Fruit fly (Drosophila melanogaster) whole organism, embryonic: ENCODE results near the gene Gr64d.
A peak's percentile ranks its signal among the peaks of the same experiment; 100 is the strongest.

Source experiments
- ATbp ChIP-seq: fragments of 200-800 bp; sonication (Bioruptor generic); optimal IDR thresholded peaks from 2 replicates; lab custom pipeline; 2017; ENCODE audit warnings: missing biosample characterization, mild to moderate bottlenecking, missing genetic modification characterization, missing genetic modification reagents
- BEAF-32 ChIP-seq: fragments of 200-800 bp; sonication (Bioruptor generic); optimal IDR thresholded peaks from 3 replicates; lab custom pipeline; 2017; ENCODE audit warnings: missing biosample characterization, missing genetic modification characterization, mild to moderate bottlenecking, moderate library complexity, missing genetic modification reagents
- CG11456 ChIP-seq: fragments of 200-800 bp; sonication (Bioruptor generic); IDR thresholded peaks from 3 replicates; pipeline ENCODE4 v1.3.6; 2022; ENCODE audit warnings: missing biosample characterization, missing genetic modification characterization
- CG12071 ChIP-seq: fragments of 200-800 bp; sonication (Bioruptor generic); optimal IDR thresholded peaks from 3 replicates; lab custom pipeline; 2018; ENCODE audit warnings: missing biosample characterization, mild to moderate bottlenecking, missing genetic modification characterization
- CG12391 ChIP-seq: fragments of 200-800 bp; sonication (Bioruptor generic); optimal IDR thresholded peaks from 3 replicates; lab custom pipeline; 2018; ENCODE audit warnings: missing biosample characterization, mild to moderate bottlenecking, missing genetic modification characterization, moderate library complexity
- CG15269 ChIP-seq: fragments of 200-800 bp; sonication (Bioruptor generic); optimal IDR thresholded peaks from 2 replicates; lab custom pipeline; 2018; ENCODE audit warnings: missing biosample characterization, mild to moderate bottlenecking, missing genetic modification characterization, moderate library complexity
- CG17328 ChIP-seq: fragments of 200-800 bp; sonication (Bioruptor generic); IDR thresholded peaks from 2 replicates; pipeline ENCODE4 v1.3.6; 2022; ENCODE audit warnings: missing biosample characterization, missing genetic modification characterization
- CG17361 ChIP-seq: fragments of 200-800 bp; sonication (Bioruptor generic); IDR thresholded peaks from 3 replicates; pipeline ENCODE4 v1.3.6; 2022; ENCODE audit warnings: missing biosample characterization, missing genetic modification characterization
- CG18011 ChIP-seq: fragments of 200-800 bp; sonication (Bioruptor generic); optimal IDR thresholded peaks from 2 replicates; lab custom pipeline; 2017; ENCODE audit warnings: missing biosample characterization, missing genetic modification characterization, mild to moderate bottlenecking, moderate library complexity, missing genotype
- CG2129 ChIP-seq: fragments of 200-800 bp; sonication (Bioruptor generic); IDR thresholded peaks from 2 replicates; pipeline ENCODE4 v1.3.6; 2022; ENCODE audit warnings: missing biosample characterization, missing genetic modification characterization; ENCODE audit not compliant: partially characterized antibody
- CG2678 ChIP-seq: fragments of 200-800 bp; sonication (Bioruptor generic); optimal IDR thresholded peaks from 3 replicates; lab custom pipeline; 2019; ENCODE audit warnings: missing biosample characterization, mild to moderate bottlenecking, missing genetic modification characterization, moderate library complexity
- CG2712 ChIP-seq: fragments of 200-800 bp; optimal IDR thresholded peaks from 3 replicates; lab custom pipeline; 2019; ENCODE audit warnings: missing biosample characterization, mild to moderate bottlenecking, missing genetic modification characterization, moderate library complexity
- CG30431 ChIP-seq: fragments of 200-800 bp; sonication (Bioruptor generic); optimal IDR thresholded peaks from 2 replicates; lab custom pipeline; 2017; ENCODE audit warnings: missing biosample characterization, missing genetic modification characterization
- CG31441 ChIP-seq: fragments of 200-800 bp; sonication (Bioruptor generic); IDR thresholded peaks from 2 replicates; pipeline ENCODE4 v1.3.6; 2022; ENCODE audit warnings: missing biosample characterization, missing genetic modification characterization
- CG32772 ChIP-seq: fragments of 200-800 bp; sonication (Bioruptor generic); IDR thresholded peaks from 2 replicates; pipeline ENCODE4 v1.3.6; 2022; ENCODE audit warnings: missing biosample characterization, missing genetic modification characterization
- CG3995 ChIP-seq: fragments of 200-800 bp; sonication (Bioruptor generic); optimal IDR thresholded peaks from 3 replicates; lab custom pipeline; 2016; ENCODE audit warnings: missing biosample characterization, missing genetic modification characterization
- CG43689 ChIP-seq: fragments of 200-800 bp; sonication (Bioruptor generic); IDR thresholded peaks from 2 replicates; pipeline ENCODE4 v1.3.6; 2022; ENCODE audit warnings: missing biosample characterization, missing genetic modification characterization
- CG7372 ChIP-seq: fragments of 200-800 bp; sonication (Bioruptor generic); IDR thresholded peaks from 2 replicates; pipeline ENCODE4 v1.3.6; 2022; ENCODE audit warnings: missing biosample characterization, missing genetic modification characterization
- CG7839 ChIP-seq: fragments of 200-800 bp; sonication (Bioruptor generic); optimal IDR thresholded peaks from 3 replicates; lab custom pipeline; 2018; ENCODE audit warnings: missing biosample characterization, mild to moderate bottlenecking, missing genetic modification characterization, moderate library complexity
- CG9797 ChIP-seq: fragments of 200-800 bp; sonication (Bioruptor generic); optimal IDR thresholded peaks from 3 replicates; lab custom pipeline; 2018; ENCODE audit warnings: missing biosample characterization, mild to moderate bottlenecking, missing genetic modification characterization
- CHES-1-like ChIP-seq: fragments of 200-800 bp; sonication (Bioruptor generic); optimal IDR thresholded peaks from 2 replicates; lab custom pipeline; 2016; ENCODE audit warnings: missing biosample characterization, missing genetic modification characterization
- CoRest ChIP-seq: fragments of 200-800 bp; sonication (Bioruptor generic); optimal IDR thresholded peaks from 3 replicates; lab custom pipeline; 2018; ENCODE audit warnings: missing biosample characterization, mild to moderate bottlenecking, missing genetic modification characterization, moderate library complexity
- Hr78 ChIP-seq, 2 experiments: fragments of 200-800 bp in 1 of 2; fragments of >200 bp in 1 of 2; sonication (Bioruptor generic) in 1 of 2; optimal IDR thresholded peaks; 2 replicates each; lab custom pipeline; 2017 to 2019; ENCODE audit warnings: missing biosample characterization in 2 of 2, missing genetic modification characterization in 2 of 2, mild to moderate bottlenecking in 1 of 2, moderate library complexity in 1 of 2
- Oli ChIP-seq: fragments of 200-800 bp; sonication (Bioruptor generic); optimal IDR thresholded peaks from 2 replicates; lab custom pipeline; 2018; ENCODE audit warnings: missing biosample characterization, mild to moderate bottlenecking, missing genetic modification characterization, moderate library complexity
- Rfx ChIP-seq: fragments of 200-800 bp; sonication (Bioruptor generic); IDR thresholded peaks from 2 replicates; pipeline ENCODE4 v1.3.6; 2022; ENCODE audit warnings: missing biosample characterization, missing genetic modification characterization
- Sox102F ChIP-seq: fragments of 200-800 bp; sonication (Bioruptor generic); optimal IDR thresholded peaks from 2 replicates; lab custom pipeline; 2018; ENCODE audit warnings: missing biosample characterization, mild to moderate bottlenecking, missing genetic modification characterization, moderate library complexity
- Xbp1 ChIP-seq: fragments of 200-800 bp; sonication (Bioruptor generic); optimal IDR thresholded peaks from 3 replicates; lab custom pipeline; 2016; ENCODE audit warnings: missing biosample characterization, mild to moderate bottlenecking, missing genetic modification characterization
- Xrp1 ChIP-seq: fragments of 200-800 bp; sonication (Bioruptor generic); IDR thresholded peaks from 2 replicates; pipeline ENCODE4 v1.3.6; 2022; ENCODE audit warnings: missing biosample characterization, missing genetic modification characterization
- bsh ChIP-seq, 2 experiments: fragments of 200-800 bp; sonication (Bioruptor generic); optimal IDR thresholded peaks; 2 replicates each; lab custom pipeline; 2017 to 2018; ENCODE audit warnings: mild to moderate bottlenecking in 2 of 2, missing biosample characterization in 2 of 2, missing genetic modification characterization in 2 of 2, moderate library complexity in 1 of 2
- da ChIP-seq: fragments of 200-800 bp; sonication (Bioruptor generic); optimal IDR thresholded peaks from 2 replicates; lab custom pipeline; 2016; ENCODE audit warnings: missing biosample characterization, missing genetic modification characterization
- dysf ChIP-seq: fragments of 200-800 bp; sonication (Bioruptor generic); IDR thresholded peaks from 3 replicates; pipeline ENCODE4 v1.3.6; 2022; ENCODE audit warnings: missing biosample characterization, missing genetic modification characterization
- ewg ChIP-seq: fragments of 200-800 bp; sonication (Bioruptor generic); optimal IDR thresholded peaks from 3 replicates; lab custom pipeline; 2017; ENCODE audit warnings: mild to moderate bottlenecking, missing biosample characterization, missing genetic modification reagents, missing genetic modification characterization
- fru ChIP-seq: fragments of >200 bp; optimal IDR thresholded peaks from 2 replicates; lab custom pipeline; 2017
- gem ChIP-seq: fragments of 200-800 bp; sonication (Bioruptor generic); optimal IDR thresholded peaks from 2 replicates; lab custom pipeline; 2019; ENCODE audit warnings: missing biosample characterization, mild to moderate bottlenecking, missing genetic modification characterization, moderate library complexity
- grau ChIP-seq: fragments of 200-800 bp; optimal IDR thresholded peaks from 3 replicates; lab custom pipeline; 2019; ENCODE audit warnings: missing biosample characterization, mild to moderate bottlenecking, missing genetic modification characterization, moderate library complexity
- kay ChIP-seq: fragments of 200-800 bp; sonication (Bioruptor generic); optimal IDR thresholded peaks from 2 replicates; lab custom pipeline; 2016; ENCODE audit warnings: missing biosample characterization, missing genetic modification characterization
- nerfin-1 ChIP-seq: fragments of 200-800 bp; sonication (Bioruptor generic); optimal IDR thresholded peaks from 3 replicates; lab custom pipeline; 2019; ENCODE audit warnings: missing biosample characterization, mild to moderate bottlenecking, missing genetic modification characterization, moderate library complexity
- nmo ChIP-seq: fragments of 200-800 bp; sonication (Bioruptor generic); optimal IDR thresholded peaks from 2 replicates; lab custom pipeline; 2018; ENCODE audit warnings: missing biosample characterization, mild to moderate bottlenecking, missing genetic modification characterization, moderate library complexity
- oc ChIP-seq: fragments of 200-800 bp; sonication (Bioruptor generic); optimal IDR thresholded peaks from 2 replicates; lab custom pipeline; 2018; ENCODE audit warnings: missing biosample characterization, mild to moderate bottlenecking, missing genetic modification characterization, moderate library complexity
- phol ChIP-seq: fragments of 200-800 bp; sonication (Bioruptor generic); optimal IDR thresholded peaks from 3 replicates; lab custom pipeline; 2018; ENCODE audit warnings: missing biosample characterization, mild to moderate bottlenecking, missing genetic modification characterization, moderate library complexity
- row ChIP-seq: fragments of 200-800 bp; sonication (Bioruptor generic); IDR thresholded peaks from 3 replicates; pipeline ENCODE4 v1.3.6; 2022; ENCODE audit warnings: missing biosample characterization, missing genetic modification characterization
- run ChIP-seq: fragments of 200-800 bp; sonication (Bioruptor generic); optimal IDR thresholded peaks from 3 replicates; lab custom pipeline; 2018; ENCODE audit warnings: missing biosample characterization, mild to moderate bottlenecking, missing genetic modification characterization
- scrt ChIP-seq: fragments of 200-800 bp; sonication (Bioruptor generic); optimal IDR thresholded peaks from 2 replicates; lab custom pipeline; 2018; ENCODE audit warnings: missing biosample characterization, mild to moderate bottlenecking, missing genetic modification characterization, moderate library complexity
- sisA ChIP-seq: fragments of 200-800 bp; sonication (Bioruptor generic); IDR thresholded peaks from 2 replicates; pipeline ENCODE4 v1.3.6; 2022; ENCODE audit warnings: missing biosample characterization, missing genetic modification characterization
- tgo ChIP-seq: fragments of 200-800 bp; sonication (Bioruptor generic); IDR thresholded peaks from 3 replicates; pipeline ENCODE4 v1.3.6; 2022; ENCODE audit warnings: missing biosample characterization, missing genetic modification characterization
- toy ChIP-seq: fragments of 200-800 bp; sonication (Bioruptor generic); IDR thresholded peaks from 2 replicates; pipeline ENCODE4 v1.3.6; 2022; ENCODE audit warnings: missing biosample characterization, missing genetic modification characterization
- unpg ChIP-seq: fragments of 200-800 bp; sonication (Bioruptor generic); optimal IDR thresholded peaks from 3 replicates; lab custom pipeline; 2018; ENCODE audit warnings: missing biosample characterization, mild to moderate bottlenecking, missing genetic modification characterization, moderate library complexity
- z ChIP-seq: fragments of 200-800 bp; sonication (Bioruptor generic); IDR thresholded peaks from 3 replicates; pipeline ENCODE4 v1.3.6; 2022; ENCODE audit warnings: missing biosample characterization, missing genetic modification characterization
- zf30C ChIP-seq: fragments of 200-800 bp; sonication (Bioruptor generic); optimal IDR thresholded peaks from 3 replicates; lab custom pipeline; 2018; ENCODE audit warnings: missing biosample characterization, mild to moderate bottlenecking, missing genetic modification characterization

Gr64d gene

DNA sequence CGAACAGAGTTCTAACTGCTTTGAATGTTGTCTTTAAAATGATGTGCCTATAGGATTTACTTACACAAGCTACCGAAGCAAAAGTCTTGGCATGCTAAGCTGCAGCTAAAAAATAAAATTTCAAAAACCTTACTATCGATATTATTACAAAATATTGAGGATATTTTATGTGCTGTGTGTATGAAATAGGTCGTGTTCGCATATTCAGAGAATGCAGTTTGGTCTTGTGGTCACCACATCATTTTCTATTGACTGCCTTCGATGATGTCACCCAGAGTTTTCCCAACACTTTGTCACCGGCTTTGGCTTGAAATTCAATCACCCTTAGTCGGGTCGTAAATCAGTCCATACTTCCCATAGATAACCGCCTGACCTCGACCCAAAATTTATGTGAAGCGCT, 15.8 kb downstream of the Gr64d start, which contains the start of gene Dpy-30L2 (continued):
- no peak for TF ChIP-seq CHES-1-like (GFP tag; lab: Kevin White, UChicago)

DNA sequence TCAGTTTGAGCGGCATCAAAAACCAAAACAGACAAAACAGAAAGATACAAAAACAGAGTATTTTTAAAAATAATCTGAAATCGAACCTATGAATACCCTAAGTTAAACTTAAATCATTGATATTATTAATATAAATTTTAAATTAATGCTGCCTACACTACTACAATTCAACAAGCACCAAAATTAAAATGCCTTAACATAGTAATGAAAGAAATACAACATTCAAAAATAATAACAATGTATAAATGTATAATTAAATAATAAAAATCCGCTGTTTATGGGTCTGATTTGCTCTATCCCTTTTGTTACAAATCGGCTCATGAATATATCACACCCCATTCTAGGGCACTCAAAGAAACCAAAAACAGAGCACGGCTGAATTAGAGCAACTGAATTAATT, 17.2 kb downstream of the Gr64d start:
- peak; percentile 6 for TF ChIP-seq Xbp1 (GFP tag; lab: Kevin White, UChicago)
- TF ChIP-seq dysf, result no peak; the same call in 2 of the 3 replicates
- TF ChIP-seq CG2678 (tag; lab: Kevin White, UChicago), result peak; percentile 36
- peak; percentile 7 for TF ChIP-seq unpg
- TF ChIP-seq Rfx (GFP tag; lab: Robert Waterston, UW), result 0 out of 2 replicates have a peak, but pooled peaks have one; percentile 13
- no peak for TF ChIP-seq kay
- no peak for TF ChIP-seq oc
- peak; percentile 35 for TF ChIP-seq Oli (tag; lab: Kevin White, UChicago)
- no peak for TF ChIP-seq CG9797 (GFP tag; lab: Kevin White, UChicago)
- no peak for TF ChIP-seq CG43689
- no peak for TF ChIP-seq zf30C (GFP tag; lab: Kevin White, UChicago)
- TF ChIP-seq row (GFP tag; lab: Robert Waterston, UW), result peak; percentile 65
- TF ChIP-seq CG15269 (tag; lab: Kevin White, UChicago), result peak; percentile 46
- TF ChIP-seq CG2712, result peak; percentile 37
- no peak for TF ChIP-seq CG11456
- TF ChIP-seq z (GFP tag; lab: Robert Waterston, UW), result no peak
- TF ChIP-seq CG12391 (tag; lab: Kevin White, UChicago), result peak; percentile 13
- TF ChIP-seq bsh (GFP tag; optimal IDR thresholded peaks at IDR 0.05; lab: Kevin White, UChicago), result peak in 1 of 2 experiments; percentile 18
- TF ChIP-seq Sox102F (GFP tag; lab: Kevin White, UChicago), result peak; percentile 48
- TF ChIP-seq ewg (GFP tag; lab: Kevin White, UChicago), result no peak
- no peak for TF ChIP-seq ATbp (GFP tag; lab: Kevin White, UChicago)
- TF ChIP-seq toy (GFP tag; lab: Robert Waterston, UW), result no peak
- peak; percentile 25 for TF ChIP-seq grau
- TF ChIP-seq CG2129, result no peak
- TF ChIP-seq fru (lab: Kevin White, UChicago), result no peak
- peak; percentile 2 for TF ChIP-seq phol
- peak; percentile 34; the same call in 1 of the 2 replicates for TF ChIP-seq Xrp1 (GFP tag; lab: Robert Waterston, UW)
- TF ChIP-seq nerfin-1, result no peak
- TF ChIP-seq da (GFP tag; lab: Kevin White, UChicago), result no peak
- TF ChIP-seq sisA (GFP tag; lab: Robert Waterston, UW), result no peak
- peak; percentile 18 for TF ChIP-seq CoRest (tag; lab: Kevin White, UChicago)
- TF ChIP-seq BEAF-32 (GFP tag; lab: Kevin White, UChicago), result no peak
- 0 out of 3 replicates have a peak, but pooled peaks have one; percentile 34 for TF ChIP-seq CG17361
- TF ChIP-seq CG31441 (GFP tag; lab: Robert Waterston, UW), result peak; percentile 42; the same call in 1 of the 2 replicates
- no peak for TF ChIP-seq CG7372 (GFP tag; lab: Robert Waterston, UW)
- no peak for TF ChIP-seq CG18011 (GFP tag; lab: Kevin White, UChicago)
- TF ChIP-seq CG30431, result no peak
- TF ChIP-seq CG17328, result no peak
- TF ChIP-seq Hr78 (GFP tag; optimal IDR thresholded peaks at IDR 0.05; lab: Kevin White, UChicago), result no peak
- peak; percentile 12 for TF ChIP-seq CG7839 (tag; lab: Kevin White, UChicago)
- no peak for TF ChIP-seq run (tag; lab: Kevin White, UChicago)
- TF ChIP-seq gem, result peak; percentile 44
- TF ChIP-seq CG32772, result no peak
- peak; percentile 24 for TF ChIP-seq nmo (GFP tag; lab: Kevin White, UChicago)
- TF ChIP-seq CG3995 (GFP tag; lab: Kevin White, UChicago), result no peak
- TF ChIP-seq scrt, result no peak
- TF ChIP-seq CG12071 (GFP tag; lab: Kevin White, UChicago), result no peak
- no peak for TF ChIP-seq tgo (GFP tag; lab: Robert Waterston, UW)
